Worm (Caenorhabditis elegans) whole organism, L4 larva: Measurements from ENCODE around the gene F46B3.1.

Source experiments
- F37D6.2 ChIP-seq: sonication (generic microtip); optimal IDR thresholded peaks from 2 replicates; lab custom pipeline; 2016; ENCODE audit warnings: mild to moderate bottlenecking, missing genetic modification characterization, missing compliant biosample characterization
- F44E2.7 ChIP-seq: fragments of 200-800 bp; sonication (Bioruptor generic); IDR thresholded peaks from 2 replicates; pipeline ENCODE4 v2.1.2; 2022; ENCODE audit warnings: missing genetic modification characterization, missing compliant biosample characterization
- R02D3.7 ChIP-seq: fragments of 150-350 bp; sonication (generic microtip); optimal IDR thresholded peaks from 3 replicates; lab custom pipeline; 2014; ENCODE audit warnings: missing biosample characterization, missing genetic modification characterization
- T26A8.4 ChIP-seq: fragments of 200-800 bp; sonication (Bioruptor generic); IDR thresholded peaks from 2 replicates; pipeline ENCODE4 v1.3.6; 2022; ENCODE audit warnings: missing genetic modification characterization, missing compliant biosample characterization
- Y48G9A.11 ChIP-seq: fragments of 200-800 bp; sonication (Bioruptor generic); IDR thresholded peaks from 2 replicates; pipeline ENCODE4 v1.3.6; 2022; ENCODE audit warnings: missing genetic modification reagents, missing genetic modification characterization, missing compliant biosample characterization
- Y5F2A.4 ChIP-seq: fragments of 200-800 bp; sonication (Bioruptor generic); optimal IDR thresholded peaks from 2 replicates; lab custom pipeline; 2018; ENCODE audit warnings: mild to moderate bottlenecking, missing genetic modification characterization, missing compliant biosample characterization
- Y75B8A.6 ChIP-seq: fragments of 200-800 bp; sonication (Bioruptor generic); IDR thresholded peaks from 2 replicates; pipeline ENCODE4 v1.3.6; 2022; ENCODE audit warnings: missing genetic modification reagents, missing genetic modification characterization, missing compliant biosample characterization
- ZK337.2 ChIP-seq: fragments of 200-800 bp; sonication (Bioruptor generic); IDR thresholded peaks from 2 replicates; pipeline ENCODE4 v1.3.6; 2022; ENCODE audit warnings: missing genetic modification reagents, missing genetic modification characterization, missing compliant biosample characterization
- aly-2 ChIP-seq: sonication (generic microtip); optimal IDR thresholded peaks from 2 replicates; lab custom pipeline; 2018; ENCODE audit warnings: missing biosample characterization, missing genetic modification characterization
- ama-1 ChIP-seq: fragments of 150-350 bp; optimal IDR thresholded peaks from 2 replicates; lab custom pipeline; 2014; ENCODE audit warnings: inconsistent platforms, mixed read lengths
- ceh-28 ChIP-seq: fragments of 150-350 bp; optimal IDR thresholded peaks from 2 replicates; lab custom pipeline; 2014; ENCODE audit warnings: missing biosample characterization, missing genetic modification reagents, missing genetic modification characterization
- ceh-44 ChIP-seq: fragments of 200-800 bp; sonication (Bioruptor generic); IDR thresholded peaks from 2 replicates; pipeline ENCODE4 v1.3.6; 2022; ENCODE audit warnings: missing genetic modification reagents, missing genetic modification characterization, missing compliant biosample characterization
- ceh-82 ChIP-seq: sonication (generic microtip); optimal IDR thresholded peaks from 2 replicates; lab custom pipeline; 2017; ENCODE audit warnings: missing biosample characterization, missing genetic modification characterization
- ces-1 ChIP-seq: fragments of 150-350 bp; sonication (generic microtip); optimal IDR thresholded peaks from 4 replicates; lab custom pipeline; 2014; ENCODE audit warnings: missing biosample characterization, missing genetic modification reagents, missing genetic modification characterization
- daf-12 ChIP-seq: fragments of 150-350 bp; optimal IDR thresholded peaks from 2 replicates; lab custom pipeline; 2014; ENCODE audit warnings: missing biosample characterization, missing genetic modification reagents, missing genetic modification characterization
- daf-8 ChIP-seq: fragments of 200-800 bp; sonication (Bioruptor generic); IDR thresholded peaks from 2 replicates; pipeline ENCODE4 v1.3.6; 2022; ENCODE audit warnings: missing genetic modification characterization, missing compliant biosample characterization
- dmd-6 ChIP-seq: fragments of 200-800 bp; sonication (Bioruptor generic); IDR thresholded peaks from 2 replicates; pipeline ENCODE4 v1.3.6; 2022; ENCODE audit warnings: missing genetic modification reagents, missing genetic modification characterization, missing compliant biosample characterization
- dmd-8 ChIP-seq: fragments of 200-800 bp; sonication (Bioruptor generic); IDR thresholded peaks from 2 replicates; pipeline ENCODE4 v1.3.6; 2022; ENCODE audit warnings: missing genetic modification characterization, missing compliant biosample characterization
- duxl-1 ChIP-seq: sonication (generic microtip); optimal IDR thresholded peaks from 2 replicates; lab custom pipeline; 2016; ENCODE audit warnings: mild to moderate bottlenecking, missing genetic modification characterization, moderate library complexity, missing compliant biosample characterization; ENCODE audit not compliant: poor library complexity
- egl-43 ChIP-seq: fragments of 200-800 bp; sonication (Bioruptor generic); IDR thresholded peaks from 2 replicates; pipeline ENCODE4 v1.3.6; 2022; ENCODE audit warnings: missing genetic modification reagents, missing genetic modification characterization, missing compliant biosample characterization
- gei-8 ChIP-seq: fragments of 200-800 bp; sonication (Bioruptor generic); optimal IDR thresholded peaks from 2 replicates; lab custom pipeline; 2018; ENCODE audit warnings: mild to moderate bottlenecking, missing genetic modification characterization, missing compliant biosample characterization
- hif-1 ChIP-seq, 2 experiments: sonication (generic microtip); optimal IDR thresholded peaks; 2 replicates each; lab custom pipeline; 2016 to 2017; ENCODE audit warnings: missing compliant biosample characterization in 2 of 2, missing genetic modification characterization in 2 of 2, missing genetic modification reagents in 2 of 2, missing genotype in 2 of 2, mild to moderate bottlenecking in 1 of 2
- hlh-11 ChIP-seq: fragments of 200-800 bp; sonication (Bioruptor generic); optimal IDR thresholded peaks from 2 replicates; lab custom pipeline; 2018; ENCODE audit warnings: mild to moderate bottlenecking, missing genetic modification characterization, missing compliant biosample characterization
- hmg-1.1 ChIP-seq: fragments of 200-800 bp; sonication (Bioruptor generic); IDR thresholded peaks from 2 replicates; pipeline ENCODE4 v1.3.6; 2022; ENCODE audit warnings: missing genetic modification reagents, missing genetic modification characterization, missing compliant biosample characterization
- jun-1 ChIP-seq: fragments of 150-350 bp; optimal IDR thresholded peaks from 2 replicates; lab custom pipeline; 2014; ENCODE audit warnings: missing biosample characterization, missing genetic modification reagents, missing genetic modification characterization
- lin-1 ChIP-seq: fragments of 200-800 bp; sonication (Bioruptor generic); IDR thresholded peaks from 2 replicates; pipeline ENCODE4 v1.3.6; 2022; ENCODE audit warnings: missing genetic modification reagents, missing genetic modification characterization, missing compliant biosample characterization
- lin-38 ChIP-seq: fragments of 200-800 bp; sonication (Bioruptor generic); IDR thresholded peaks from 2 replicates; pipeline ENCODE4 v1.3.6; 2022; ENCODE audit warnings: missing genetic modification reagents, missing genetic modification characterization, missing compliant biosample characterization
- lir-3 ChIP-seq: sonication (generic microtip); optimal IDR thresholded peaks from 2 replicates; lab custom pipeline; 2016; ENCODE audit warnings: mild to moderate bottlenecking, missing genetic modification characterization, missing compliant biosample characterization
- madf-5 ChIP-seq, 2 experiments: fragments of 200-800 bp; sonication (Bioruptor generic); IDR thresholded peaks; 2 replicates each; pipeline ENCODE4 v1.3.6; 2022; ENCODE audit warnings: missing compliant biosample characterization in 2 of 2, missing genetic modification characterization in 2 of 2
- madf-9 ChIP-seq: fragments of 200-800 bp; sonication (Bioruptor generic); conservative IDR thresholded peaks from 2 replicates; pipeline ENCODE4 v1.3.6; 2022; ENCODE audit warnings: missing genetic modification reagents, missing genetic modification characterization, missing compliant biosample characterization
- mdl-1 ChIP-seq, 2 experiments: fragments of 150-350 bp in 1 of 2; sonication (generic microtip) in 1 of 2; optimal IDR thresholded peaks; 2 replicates each; lab custom pipeline; 2014 to 2017; ENCODE audit warnings: missing biosample characterization in 2 of 2, missing genetic modification characterization in 2 of 2
- mep-1 ChIP-seq: fragments of 150-350 bp; sonication (generic microtip); optimal IDR thresholded peaks from 3 replicates; lab custom pipeline; 2014; ENCODE audit warnings: missing biosample characterization, missing genetic modification characterization
- mes-2 ChIP-seq: sonication (generic microtip); optimal IDR thresholded peaks from 2 replicates; lab custom pipeline; 2016; ENCODE audit warnings: missing genotype, mild to moderate bottlenecking, missing genetic modification characterization, missing compliant biosample characterization; ENCODE audit not compliant: poor library complexity, severe bottlenecking
- mxl-2 ChIP-seq: fragments of 200-800 bp; sonication (Bioruptor generic); conservative IDR thresholded peaks from 2 replicates; pipeline ENCODE4 v1.3.6; 2022; ENCODE audit warnings: missing genetic modification reagents, missing genetic modification characterization, missing compliant biosample characterization
- nhr-111 ChIP-seq: fragments of 200-800 bp; sonication (Bioruptor generic); optimal IDR thresholded peaks from 2 replicates; lab custom pipeline; 2018; ENCODE audit warnings: mild to moderate bottlenecking, missing genetic modification characterization, missing compliant biosample characterization
- nhr-28 ChIP-seq: fragments of 150-350 bp; optimal IDR thresholded peaks from 2 replicates; lab custom pipeline; 2014; ENCODE audit warnings: missing biosample characterization, missing genetic modification characterization
- nhr-41 ChIP-seq: fragments of 200-800 bp; sonication (Bioruptor generic); IDR thresholded peaks from 2 replicates; pipeline ENCODE4 v1.3.6; 2022; ENCODE audit warnings: missing genetic modification reagents, missing genetic modification characterization, missing compliant biosample characterization
- nhr-48 ChIP-seq: sonication (generic microtip); optimal IDR thresholded peaks from 2 replicates; lab custom pipeline; 2016; ENCODE audit warnings: mild to moderate bottlenecking, missing genetic modification characterization, missing compliant biosample characterization
- php-3 ChIP-seq: fragments of 200-800 bp; sonication (Bioruptor generic); IDR thresholded peaks from 2 replicates; pipeline ENCODE4 v1.3.6; 2022; ENCODE audit warnings: missing genetic modification reagents, missing genetic modification characterization, missing compliant biosample characterization
- pqm-1 ChIP-seq: sonication (generic microtip); optimal IDR thresholded peaks from 2 replicates; lab custom pipeline; 2017; ENCODE audit warnings: missing biosample characterization, missing genetic modification characterization
- rbr-2 ChIP-seq: sonication (generic microtip); optimal IDR thresholded peaks from 2 replicates; lab custom pipeline; 2016; ENCODE audit warnings: missing genotype, missing genetic modification characterization, missing compliant biosample characterization
- sdz-12 ChIP-seq: fragments of 200-800 bp; sonication (Bioruptor generic); optimal IDR thresholded peaks from 2 replicates; lab custom pipeline; 2018; ENCODE audit warnings: mild to moderate bottlenecking, missing genetic modification characterization, missing compliant biosample characterization
- set-16 ChIP-seq: fragments of 200-800 bp; sonication (Bioruptor generic); IDR thresholded peaks from 2 replicates; pipeline ENCODE4 v1.3.6; 2022; ENCODE audit warnings: missing genetic modification reagents, missing genetic modification characterization, missing compliant biosample characterization
- skn-1 ChIP-seq: fragments of 150-350 bp; optimal IDR thresholded peaks from 2 replicates; lab custom pipeline; 2014; ENCODE audit warnings: missing biosample characterization, missing genetic modification characterization
- snpc-1.2 ChIP-seq: fragments of 200-800 bp; sonication (Bioruptor generic); IDR thresholded peaks from 2 replicates; pipeline ENCODE4 v1.3.6; 2022; ENCODE audit warnings: missing genetic modification reagents, missing genetic modification characterization, missing compliant biosample characterization
- snpc-4 ChIP-seq: fragments of 150-350 bp; optimal IDR thresholded peaks from 2 replicates; lab custom pipeline; 2014; ENCODE audit warnings: missing biosample characterization, missing genetic modification characterization
- tag-97 ChIP-seq: fragments of 200-800 bp; sonication (Bioruptor generic); IDR thresholded peaks from 2 replicates; pipeline ENCODE4 v1.3.6; 2022; ENCODE audit warnings: missing genetic modification characterization, missing compliant biosample characterization
- unc-130 ChIP-seq: sonication (generic microtip); optimal IDR thresholded peaks from 2 replicates; lab custom pipeline; 2016; ENCODE audit warnings: missing genetic modification reagents, missing genetic modification characterization, missing compliant biosample characterization
- zag-1 ChIP-seq: fragments of 150-350 bp; optimal IDR thresholded peaks from 2 replicates; lab custom pipeline; 2014; ENCODE audit warnings: missing biosample characterization, missing genetic modification characterization
- zip-11 ChIP-seq: fragments of 200-800 bp; sonication (Bioruptor generic); IDR thresholded peaks from 2 replicates; pipeline ENCODE4 v1.3.6; 2022; ENCODE audit warnings: missing genetic modification characterization, missing compliant biosample characterization
- ztf-11 ChIP-seq: fragments of 150-350 bp; optimal IDR thresholded peaks from 2 replicates; lab custom pipeline; 2014; ENCODE audit warnings: missing biosample characterization, missing genetic modification characterization

F46B3.1 gene

ce11 chrV:20580511-20581040 is 16.4 kb downstream of the F46B3.1 start, which contains the start of gene F26F2.7 (continued):
- TF ChIP-seq nhr-48 (tag; lab: Kevin White, UChicago) (peak; percentile 56), rbr-2 (tag; lab: Kevin White, UChicago) (peak; percentile 84), madf-5 (GFP tag; IDR thresholded peaks at IDR 0.05; lab: Robert Waterston, UW) (no peak), egl-43 (GFP tag; lab: Robert Waterston, UW) (no peak), pqm-1 (tag; lab: Kevin White, UChicago) (peak; percentile 25), mxl-2 (GFP tag; lab: Robert Waterston, UW) (no peak), hmg-1.1 (GFP tag; lab: Robert Waterston, UW) (peak; percentile 84), zag-1 (tag; lab: Kevin White, UChicago) (no peak), ceh-44 (no peak), ceh-28 (tag; lab: Kevin White, UChicago) (no peak), unc-130 (peak; percentile 66), Y5F2A.4 (GFP tag; lab: Kevin White, UChicago) (no peak), ceh-82 (tag; lab: Kevin White, UChicago) (no peak), snpc-4 (no peak), R02D3.7 (tag; lab: Kevin White, UChicago) (no peak), daf-8 (no peak), dmd-8 (no peak), F44E2.7 (GFP tag; lab: Robert Waterston, UW) (0 out of 2 replicates have a peak, but pooled peaks have one; percentile 47), lir-3 (tag; lab: Kevin White, UChicago) (no peak), mes-2 (tag; lab: Kevin White, UChicago) (peak; percentile 88), T26A8.4 (peak; percentile 70; the same call in 1 of the 2 replicates), F37D6.2 (tag; lab: Kevin White, UChicago) (peak; percentile 63), lin-38 (GFP tag; lab: Robert Waterston, UW) (no peak), nhr-28 (tag; lab: Kevin White, UChicago) (peak; percentile 67), aly-2 (no peak), hif-1 (tag; optimal IDR thresholded peaks at IDR 0.05; lab: Kevin White, UChicago) (peak in 1 of 2 experiments; percentile 66), gei-8 (no peak), dmd-6 (GFP tag; lab: Robert Waterston, UW) (peak; percentile 83), ces-1 (GFP tag; lab: Kevin White, UChicago) (no peak), madf-9 (GFP tag; lab: Robert Waterston, UW) (peak; percentile 39; the same call in 1 of the 2 replicates), sdz-12 (GFP tag; lab: Kevin White, UChicago) (no peak), lin-1 (peak; percentile 65; the same call in 1 of the 2 replicates), nhr-111 (no peak), tag-97 (GFP tag; lab: Robert Waterston, UW) (no peak), zip-11 (no peak), skn-1 (tag; lab: Kevin White, UChicago) (no peak), mep-1 (tag; lab: Kevin White, UChicago) (no peak), Y75B8A.6 (GFP tag; lab: Robert Waterston, UW) (no peak), duxl-1 (tag; lab: Kevin White, UChicago) (peak; percentile 80), ztf-11 (tag; lab: Kevin White, UChicago) (no peak), mdl-1 (tag; optimal IDR thresholded peaks at IDR 0.05; lab: Kevin White, UChicago) (peak; percentile 19 to 81), snpc-1.2 (GFP tag; lab: Robert Waterston, UW) (no peak), php-3 (GFP tag; lab: Robert Waterston, UW) (peak; percentile 92; the same call in 1 of the 2 replicates), Y48G9A.11 (GFP tag; lab: Robert Waterston, UW) (no peak), nhr-41 (GFP tag; lab: Robert Waterston, UW) (no peak), ZK337.2 (GFP tag; lab: Robert Waterston, UW) (no peak), hlh-11 (tag; lab: Kevin White, UChicago) (peak; percentile 95), set-16 (GFP tag; lab: Robert Waterston, UW) (no peak), daf-12 (no peak), jun-1 (tag; lab: Kevin White, UChicago) (no peak), ama-1 (lab: Kevin White, UChicago) (no peak)
